Worm (Caenorhabditis elegans) whole organism, midembryonic: ENCODE measurements around the gene npl-4.1.

Source experiments
- T22C8.4 ChIP-seq: fragments of 200-800 bp; sonication (Bioruptor generic); IDR thresholded peaks from 2 replicates; pipeline ENCODE4 v1.3.6; 2022; ENCODE audit warnings: missing genetic modification characterization, missing compliant biosample characterization
- cog-1 ChIP-seq: sonication (generic microtip); optimal IDR thresholded peaks from 2 replicates; lab custom pipeline; 2016; ENCODE audit warnings: missing genetic modification characterization, missing compliant biosample characterization
- flt-1 ChIP-seq: fragments of 200-800 bp; sonication (Bioruptor generic); IDR thresholded peaks from 2 replicates; pipeline ENCODE4 v1.3.6; 2022; ENCODE audit warnings: missing genetic modification characterization, missing compliant biosample characterization
- klf-2 ChIP-seq: fragments of 200-800 bp; sonication (Bioruptor generic); conservative IDR thresholded peaks from 2 replicates; pipeline ENCODE4 v1.3.6; 2022; ENCODE audit warnings: missing genetic modification reagents, missing genetic modification characterization, missing compliant biosample characterization
- med-1 ChIP-seq: sonication (generic microtip); optimal IDR thresholded peaks from 2 replicates; lab custom pipeline; 2017; ENCODE audit warnings: missing genetic modification characterization, mild to moderate bottlenecking, missing compliant biosample characterization, antibody characterized with exemption, missing genetic modification reagents; ENCODE audit not compliant: insufficient read depth
- ref-1 ChIP-seq: fragments of 200-800 bp; sonication (Bioruptor generic); conservative IDR thresholded peaks from 2 replicates; pipeline ENCODE4 v1.3.6; 2022; ENCODE audit warnings: missing genetic modification reagents, missing genetic modification characterization, missing compliant biosample characterization
- ztf-23 ChIP-seq: fragments of 200-800 bp; sonication (Bioruptor generic); IDR thresholded peaks from 2 replicates; pipeline ENCODE4 v1.3.6; 2022; ENCODE audit warnings: missing genetic modification reagents, missing genetic modification characterization, missing compliant biosample characterization
- ztf-29 ChIP-seq: fragments of 200-800 bp; sonication (Bioruptor generic); IDR thresholded peaks from 2 replicates; pipeline ENCODE4 v1.3.6; 2022; ENCODE audit warnings: missing genetic modification reagents, missing genetic modification characterization, missing compliant biosample characterization

ce11 chrII:5669580-5669979 lies 38.4 kb downstream of the npl-4.1 start, which contains the start of gene C25H3.17:
- TF ChIP-seq ref-1 (GFP tag; lab: Robert Waterston, UW) (no peak), T22C8.4 (GFP tag; lab: Robert Waterston, UW) (no peak), cog-1 (tag; lab: Kevin White, UChicago) (no peak), flt-1 (GFP tag; lab: Robert Waterston, UW) (no peak), ztf-29 (GFP tag; lab: Robert Waterston, UW) (no peak), klf-2 (GFP tag; lab: Robert Waterston, UW) (no peak), med-1 (GFP tag; lab: Kevin White, UChicago) (no peak), ztf-23 (no peak)
